Worm (Caenorhabditis elegans) whole organism, late embryonic: ENCODE data around the gene Y70C5A.2.

Experiments
- Y22D7AL.16 ChIP-seq: sonication (generic microtip); optimal IDR thresholded peaks from 2 replicates; lab custom pipeline; 2016; ENCODE audit warnings: missing genetic modification characterization, missing compliant biosample characterization
- ama-1 ChIP-seq: fragments of 150-350 bp; optimal IDR thresholded peaks from 2 replicates; lab custom pipeline; 2014
- ceh-22 ChIP-seq: sonication (generic microtip); optimal IDR thresholded peaks from 2 replicates; lab custom pipeline; 2017; ENCODE audit warnings: missing biosample characterization, missing genetic modification characterization
- ceh-24 ChIP-seq: sonication (generic microtip); optimal IDR thresholded peaks from 2 replicates; lab custom pipeline; 2016; ENCODE audit warnings: mild to moderate bottlenecking, missing genetic modification characterization, missing compliant biosample characterization
- dmd-4 ChIP-seq: sonication (generic microtip); optimal IDR thresholded peaks from 2 replicates; lab custom pipeline; 2016; ENCODE audit warnings: borderline replicate concordance, missing genetic modification characterization, missing compliant biosample characterization
- ets-4 ChIP-seq: sonication (generic microtip); optimal IDR thresholded peaks from 2 replicates; lab custom pipeline; 2016; ENCODE audit warnings: missing genetic modification characterization, missing compliant biosample characterization
- eyg-1 ChIP-seq: sonication (generic microtip); optimal IDR thresholded peaks from 2 replicates; lab custom pipeline; 2016; ENCODE audit warnings: missing genotype, missing genetic modification characterization, missing compliant biosample characterization
- fax-1 ChIP-seq: sonication (generic microtip); optimal IDR thresholded peaks from 2 replicates; lab custom pipeline; 2016; ENCODE audit warnings: missing genotype, missing genetic modification characterization, missing compliant biosample characterization
- fkh-10 ChIP-seq: fragments of 150-350 bp; optimal IDR thresholded peaks from 2 replicates; lab custom pipeline; 2014; ENCODE audit warnings: missing biosample characterization, missing genetic modification reagents, missing genetic modification characterization
- nhr-11 ChIP-seq: fragments of 150-350 bp; optimal IDR thresholded peaks from 2 replicates; lab custom pipeline; 2014; ENCODE audit warnings: missing biosample characterization, missing genetic modification characterization
- pat-9 ChIP-seq: fragments of 200-800 bp; sonication (Bioruptor generic); optimal IDR thresholded peaks from 2 replicates; lab custom pipeline; 2018; ENCODE audit warnings: mild to moderate bottlenecking, missing genetic modification characterization, moderate library complexity, missing compliant biosample characterization
- pqm-1 ChIP-seq: sonication (generic microtip); optimal IDR thresholded peaks from 2 replicates; lab custom pipeline; 2016; ENCODE audit warnings: missing genetic modification characterization, missing compliant biosample characterization
- unc-42 ChIP-seq: sonication (generic microtip); optimal IDR thresholded peaks from 2 replicates; lab custom pipeline; 2016; ENCODE audit warnings: missing genotype, missing genetic modification characterization, missing compliant biosample characterization
- zip-5 ChIP-seq: sonication (generic microtip); optimal IDR thresholded peaks from 2 replicates; lab custom pipeline; 2016; ENCODE audit warnings: missing genetic modification characterization, missing compliant biosample characterization

DNA sequence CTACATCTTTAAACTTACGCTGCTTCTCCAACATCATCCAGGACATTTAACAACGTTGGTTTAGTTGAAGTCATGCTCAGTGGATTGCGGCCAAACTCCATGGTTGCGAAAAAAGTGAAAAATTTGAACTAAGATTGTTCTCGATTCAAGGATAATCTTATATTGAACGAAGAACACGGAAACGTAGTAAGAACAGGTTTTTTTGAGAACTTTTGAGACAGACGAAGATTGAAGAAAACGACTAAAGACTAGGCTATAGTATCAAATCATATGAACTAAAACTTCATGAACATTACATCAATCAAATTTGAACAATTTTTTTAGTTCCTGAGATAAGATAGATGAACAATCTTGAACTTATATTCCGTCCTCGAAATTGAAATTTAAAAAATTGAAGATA, 24.1 kb upstream of the Y70C5A.2 start, which contains the start of gene W06G6.10:
- TF ChIP-seq zip-5, result no peak
- no peak for TF ChIP-seq pqm-1 (tag; lab: Kevin White, UChicago)
- TF ChIP-seq ets-4 (tag; lab: Kevin White, UChicago), result no peak
- no peak for TF ChIP-seq nhr-11 (tag; lab: Kevin White, UChicago)
- TF ChIP-seq unc-42 (tag; lab: Kevin White, UChicago), result no peak
- TF ChIP-seq fkh-10 (GFP tag; lab: Kevin White, UChicago), result no peak
- no peak for TF ChIP-seq Y22D7AL.16 (tag; lab: Kevin White, UChicago)
- TF ChIP-seq ceh-22 (tag; lab: Kevin White, UChicago), result no peak
- no peak for TF ChIP-seq eyg-1 (tag; lab: Kevin White, UChicago)
- TF ChIP-seq fax-1 (tag; lab: Kevin White, UChicago), result no peak
- TF ChIP-seq dmd-4 (tag; lab: Kevin White, UChicago), result no peak
- no peak for TF ChIP-seq ceh-24 (tag; lab: Kevin White, UChicago)
- TF ChIP-seq ama-1 (lab: Kevin White, UChicago), result no peak
- no peak for TF ChIP-seq pat-9
